Fruit fly (Drosophila melanogaster) whole organism, embryonic: ENCODE measurements around the gene GluProRS.

ENCODE experiments used
- B-H2 ChIP-seq: fragments of 200-800 bp; sonication (Bioruptor generic); optimal IDR thresholded peaks from 2 replicates; lab custom pipeline; 2018; ENCODE audit warnings: missing biosample characterization, mild to moderate bottlenecking, missing genetic modification characterization
- Bteb2 ChIP-seq: fragments of 200-800 bp; sonication (Bioruptor generic); optimal IDR thresholded peaks from 2 replicates; lab custom pipeline; 2016; ENCODE audit warnings: missing biosample characterization, missing genetic modification characterization
- CG10267 ChIP-seq: fragments of 200-800 bp; sonication (Bioruptor generic); optimal IDR thresholded peaks from 2 replicates; lab custom pipeline; 2018; ENCODE audit warnings: missing biosample characterization, mild to moderate bottlenecking, missing genetic modification characterization, moderate library complexity
- CG12104 ChIP-seq: fragments of 200-800 bp; sonication (Bioruptor generic); optimal IDR thresholded peaks from 3 replicates; lab custom pipeline; 2016; ENCODE audit warnings: missing biosample characterization, missing genetic modification characterization
- CG12155 ChIP-seq: fragments of 200-800 bp; sonication (Bioruptor generic); optimal IDR thresholded peaks from 3 replicates; lab custom pipeline; 2016; ENCODE audit warnings: missing biosample characterization, missing genetic modification characterization
- CG12236 ChIP-seq: fragments of 200-800 bp; sonication (Bioruptor generic); optimal IDR thresholded peaks from 2 replicates; lab custom pipeline; 2016; ENCODE audit warnings: missing biosample characterization, missing genetic modification characterization
- CG12299 ChIP-seq: fragments of 200-800 bp; sonication (Bioruptor generic); optimal IDR thresholded peaks from 2 replicates; lab custom pipeline; 2018; ENCODE audit warnings: missing biosample characterization, mild to moderate bottlenecking, missing genetic modification characterization
- CG12942 ChIP-seq: fragments of 200-800 bp; sonication (Bioruptor generic); optimal IDR thresholded peaks from 3 replicates; lab custom pipeline; 2016; ENCODE audit warnings: missing biosample characterization, missing genetic modification characterization
- CG13894 ChIP-seq: fragments of 200-800 bp; sonication (Bioruptor generic); optimal IDR thresholded peaks from 3 replicates; lab custom pipeline; 2018; ENCODE audit warnings: missing biosample characterization, mild to moderate bottlenecking, missing genetic modification characterization, moderate library complexity
- CG14860 ChIP-seq: fragments of 200-800 bp; sonication (Bioruptor generic); IDR thresholded peaks from 3 replicates; pipeline ENCODE4 v1.3.6; 2022; ENCODE audit warnings: missing biosample characterization, missing genetic modification characterization; ENCODE audit not compliant: partially characterized antibody
- CG16815 ChIP-seq: fragments of 200-800 bp; sonication (Bioruptor generic); optimal IDR thresholded peaks from 3 replicates; lab custom pipeline; 2017; ENCODE audit warnings: missing biosample characterization, mild to moderate bottlenecking, missing genetic modification characterization
- CG17361 ChIP-seq: fragments of 200-800 bp; sonication (Bioruptor generic); IDR thresholded peaks from 3 replicates; pipeline ENCODE4 v1.3.6; 2022; ENCODE audit warnings: missing biosample characterization, missing genetic modification characterization
- CG17385 ChIP-seq: fragments of 200-800 bp; sonication (Bioruptor generic); optimal IDR thresholded peaks from 3 replicates; lab custom pipeline; 2018; ENCODE audit warnings: missing biosample characterization, mild to moderate bottlenecking, missing genetic modification characterization
- CG17829 ChIP-seq: fragments of 200-800 bp; optimal IDR thresholded peaks from 2 replicates; lab custom pipeline; 2019; ENCODE audit warnings: missing biosample characterization, mild to moderate bottlenecking, missing genetic modification characterization, moderate library complexity
- CG1832 ChIP-seq: fragments of 200-800 bp; sonication (Bioruptor generic); optimal IDR thresholded peaks from 2 replicates; lab custom pipeline; 2017; ENCODE audit warnings: missing biosample characterization, mild to moderate bottlenecking, missing genetic modification characterization, inconsistent platforms
- CG2202 ChIP-seq: fragments of 200-800 bp; sonication (Bioruptor generic); optimal IDR thresholded peaks from 2 replicates; lab custom pipeline; 2018; ENCODE audit warnings: missing biosample characterization, mild to moderate bottlenecking, missing genetic modification characterization
- CG2712 ChIP-seq: fragments of 200-800 bp; optimal IDR thresholded peaks from 3 replicates; lab custom pipeline; 2019; ENCODE audit warnings: missing biosample characterization, mild to moderate bottlenecking, missing genetic modification characterization, moderate library complexity
- CG30403 ChIP-seq: fragments of 200-800 bp; sonication (Bioruptor generic); optimal IDR thresholded peaks from 3 replicates; lab custom pipeline; 2016; ENCODE audit warnings: missing biosample characterization, missing genetic modification characterization
- CG34376 ChIP-seq: fragments of 200-800 bp; sonication (Bioruptor generic); optimal IDR thresholded peaks from 2 replicates; lab custom pipeline; 2018; ENCODE audit warnings: missing biosample characterization, mild to moderate bottlenecking, missing genetic modification characterization
- CG3838 ChIP-seq: fragments of 200-800 bp; sonication (Bioruptor generic); optimal IDR thresholded peaks from 3 replicates; lab custom pipeline; 2016; ENCODE audit warnings: missing biosample characterization, missing genetic modification characterization
- CG42726 ChIP-seq: fragments of 200-800 bp; sonication (Bioruptor generic); IDR thresholded peaks from 2 replicates; pipeline ENCODE4 v1.3.6; 2022; ENCODE audit warnings: missing biosample characterization, missing genetic modification characterization; ENCODE audit not compliant: partially characterized antibody
- CG6813 ChIP-seq: fragments of 200-800 bp; sonication (Bioruptor generic); optimal IDR thresholded peaks from 2 replicates; lab custom pipeline; 2017; ENCODE audit warnings: missing biosample characterization, missing genetic modification characterization, mild to moderate bottlenecking, moderate library complexity, missing genetic modification reagents
- CG9876 ChIP-seq: fragments of 200-800 bp; sonication (Bioruptor generic); optimal IDR thresholded peaks from 2 replicates; lab custom pipeline; 2016; ENCODE audit warnings: missing biosample characterization, missing genetic modification characterization
- CHES-1-like ChIP-seq: fragments of 200-800 bp; sonication (Bioruptor generic); optimal IDR thresholded peaks from 2 replicates; lab custom pipeline; 2016; ENCODE audit warnings: missing biosample characterization, missing genetic modification characterization
- Doc3 ChIP-seq: fragments of 200-800 bp; sonication (Bioruptor generic); IDR thresholded peaks from 3 replicates; pipeline ENCODE4 v1.3.6; 2022; ENCODE audit warnings: missing biosample characterization, missing genetic modification characterization; ENCODE audit not compliant: partially characterized antibody
- Ets97D ChIP-seq: fragments of 200-800 bp; sonication (Bioruptor generic); optimal IDR thresholded peaks from 3 replicates; lab custom pipeline; 2016; ENCODE audit warnings: missing biosample characterization, missing genetic modification characterization
- Lhr ChIP-seq: fragments of 200-800 bp; sonication (Bioruptor generic); optimal IDR thresholded peaks from 3 replicates; lab custom pipeline; 2017; ENCODE audit warnings: mild to moderate bottlenecking, missing biosample characterization, missing genetic modification reagents, missing genetic modification characterization
- MBD-R2 ChIP-seq: fragments of 200-800 bp; sonication (Bioruptor generic); IDR thresholded peaks from 2 replicates; pipeline ENCODE4 v1.3.6; 2022; ENCODE audit warnings: missing biosample characterization, missing genetic modification characterization
- MESR4 ChIP-seq: fragments of 200-800 bp; sonication (Bioruptor generic); optimal IDR thresholded peaks from 2 replicates; lab custom pipeline; 2018; ENCODE audit warnings: missing biosample characterization, mild to moderate bottlenecking, missing genetic modification characterization, moderate library complexity
- Max ChIP-seq: fragments of 200-800 bp; sonication (Bioruptor generic); optimal IDR thresholded peaks from 2 replicates; lab custom pipeline; 2016; ENCODE audit warnings: missing biosample characterization, mild to moderate bottlenecking, missing genetic modification characterization
- Med ChIP-seq: fragments of 200-800 bp; sonication (Bioruptor generic); peaks from one replicate; lab custom pipeline; 2016; ENCODE audit warnings: missing biosample characterization, missing genetic modification characterization, mild to moderate bottlenecking, inconsistent platforms, moderate library complexity
- Scr ChIP-seq: fragments of 200-800 bp; sonication (Bioruptor generic); IDR thresholded peaks from 2 replicates; pipeline ENCODE4 v1.3.6; 2022; ENCODE audit warnings: missing biosample characterization, missing genetic modification characterization; ENCODE audit not compliant: partially characterized antibody
- Spps ChIP-seq: fragments of 200-800 bp; sonication (Bioruptor generic); optimal IDR thresholded peaks from 2 replicates; lab custom pipeline; 2018; ENCODE audit warnings: missing biosample characterization, mild to moderate bottlenecking, missing genetic modification characterization
- Sry-δ ChIP-seq: fragments of 200-800 bp; sonication (Bioruptor generic); optimal IDR thresholded peaks from 2 replicates; lab custom pipeline; 2016; ENCODE audit warnings: missing biosample characterization, missing genetic modification characterization
- amos ChIP-seq: fragments of 200-800 bp; sonication (Bioruptor generic); IDR thresholded peaks from 2 replicates; pipeline ENCODE4 v1.3.6; 2022; ENCODE audit warnings: missing biosample characterization, missing genetic modification characterization; ENCODE audit not compliant: partially characterized antibody
- bcd ChIP-seq: fragments of 200-800 bp; sonication (Bioruptor generic); optimal IDR thresholded peaks from 2 replicates; lab custom pipeline; 2017; ENCODE audit warnings: missing biosample characterization, mild to moderate bottlenecking, missing genetic modification characterization
- disco-r ChIP-seq: fragments of 200-800 bp; sonication (Bioruptor generic); optimal IDR thresholded peaks from 2 replicates; lab custom pipeline; 2016; ENCODE audit warnings: missing biosample characterization, missing genetic modification characterization
- gce ChIP-seq: fragments of 200-800 bp; sonication (Bioruptor generic); IDR thresholded peaks from 3 replicates; pipeline ENCODE4 v1.3.6; 2022; ENCODE audit warnings: missing biosample characterization, missing genetic modification characterization
- gsb ChIP-seq: fragments of 200-800 bp; sonication (Bioruptor generic); IDR thresholded peaks from 2 replicates; pipeline ENCODE4 v1.3.6; 2022; ENCODE audit warnings: missing biosample characterization, missing genetic modification characterization
- knrl ChIP-seq: fragments of 200-800 bp; sonication (Bioruptor generic); IDR thresholded peaks from 3 replicates; pipeline ENCODE4 v1.3.6; 2022; ENCODE audit warnings: missing biosample characterization, missing genetic modification characterization; ENCODE audit not compliant: partially characterized antibody
- lola ChIP-seq, 3 experiments: fragments of >200 bp in 2 of 3; fragments of 200-800 bp in 1 of 3; sonication (Bioruptor generic) in 1 of 3; optimal IDR thresholded peaks; 2 replicates each; lab custom pipeline; 2017 to 2019; ENCODE audit warnings: missing biosample characterization in 3 of 3, missing genetic modification characterization in 3 of 3, mild to moderate bottlenecking in 1 of 3, moderate library complexity in 1 of 3
- nmo ChIP-seq: fragments of 200-800 bp; sonication (Bioruptor generic); optimal IDR thresholded peaks from 2 replicates; lab custom pipeline; 2018; ENCODE audit warnings: missing biosample characterization, mild to moderate bottlenecking, missing genetic modification characterization, moderate library complexity
- prd ChIP-seq, 3 experiments: fragments of >200 bp in 2 of 3; fragments of 200-800 bp in 1 of 3; sonication (Bioruptor generic) in 1 of 3; optimal IDR thresholded peaks in 2 of 3; IDR thresholded peaks in 1 of 3; 2 replicates in 2 of 3; 3 replicates in 1 of 3; pipeline versions ENCODE4 v1.3.6 to Lab custom; 2017 to 2022; ENCODE audit warnings: missing biosample characterization in 1 of 3, missing genetic modification characterization in 1 of 3
- schlank ChIP-seq: fragments of 200-800 bp; sonication (Bioruptor generic); optimal IDR thresholded peaks from 2 replicates; lab custom pipeline; 2018; ENCODE audit warnings: missing biosample characterization, mild to moderate bottlenecking, missing genetic modification characterization
- sug ChIP-seq: fragments of 200-800 bp; optimal IDR thresholded peaks from 2 replicates; lab custom pipeline; 2019; ENCODE audit warnings: missing biosample characterization, mild to moderate bottlenecking, missing genetic modification characterization, moderate library complexity
- trem ChIP-seq: fragments of 200-800 bp; optimal IDR thresholded peaks from 3 replicates; lab custom pipeline; 2019; ENCODE audit warnings: missing biosample characterization, mild to moderate bottlenecking, missing genetic modification characterization, moderate library complexity
- unc-4 ChIP-seq: fragments of 200-800 bp; sonication (Bioruptor generic); IDR thresholded peaks from 2 replicates; pipeline ENCODE4 v1.3.6; 2022; ENCODE audit warnings: missing biosample characterization, missing genetic modification characterization; ENCODE audit not compliant: partially characterized antibody

The GluProRS gene

dm6 chr3R:23931095-23931728 lies 27.0 kb downstream of the GluProRS start, which contains the start of the genes Rpt2 and CG13599 (continued):
- peak; percentile 10 for TF ChIP-seq Bteb2 (GFP tag; lab: Kevin White, UChicago)
- peak; percentile 85 for TF ChIP-seq trem (tag; lab: Kevin White, UChicago)
- TF ChIP-seq Spps (tag; lab: Kevin White, UChicago) = peak; percentile 14
- no peak for TF ChIP-seq CG12104 (GFP tag; lab: Kevin White, UChicago)
- TF ChIP-seq Max = peak; percentile 32
- TF ChIP-seq CG9876 = no peak
- TF ChIP-seq CG10267 = peak; percentile 69
- peak; percentile 19 for TF ChIP-seq sug
- TF ChIP-seq CG3838 (GFP tag; lab: Kevin White, UChicago) = no peak
- TF ChIP-seq CG42726 (GFP tag; lab: Robert Waterston, UW) = no peak
- TF ChIP-seq MBD-R2 (GFP tag; lab: Robert Waterston, UW) = peak; percentile 74
- peak; percentile 43 for TF ChIP-seq Lhr (GFP tag; lab: Kevin White, UChicago)
- TF ChIP-seq CHES-1-like (GFP tag; lab: Kevin White, UChicago) = peak; percentile 66
- TF ChIP-seq gce (GFP tag; lab: Robert Waterston, UW) = no peak
- peak; percentile 57 for TF ChIP-seq B-H2
- TF ChIP-seq CG2202 (tag; lab: Kevin White, UChicago) = no peak
- TF ChIP-seq Doc3 (GFP tag; lab: Robert Waterston, UW) = peak; percentile 40; the same call in 1 of the 3 replicates
- TF ChIP-seq schlank (tag; lab: Kevin White, UChicago) = no peak
- peak; percentile 41; the same call in 1 of the 3 replicates for TF ChIP-seq CG17361
- peak; percentile 9 for TF ChIP-seq CG34376 (GFP tag; lab: Kevin White, UChicago)
- no peak for TF ChIP-seq bcd (GFP tag; lab: Kevin White, UChicago)
- TF ChIP-seq lola (GFP tag; optimal IDR thresholded peaks at IDR 0.05; lab: Kevin White, UChicago) = peak in 1 of 3 experiments; percentile 22
- peak; percentile 81 for TF ChIP-seq MESR4 (GFP tag; lab: Kevin White, UChicago)
- no peak for TF ChIP-seq CG16815 (GFP tag; lab: Kevin White, UChicago)
- TF ChIP-seq CG17829 = peak; percentile 28
- TF ChIP-seq CG13894 (tag; lab: Kevin White, UChicago) = no peak
- peak; percentile 27 for TF ChIP-seq CG17385
- TF ChIP-seq knrl (GFP tag; lab: Robert Waterston, UW) = peak; percentile 52; the same call in 1 of the 3 replicates
- peak; percentile 63 for TF ChIP-seq unc-4
- no peak for TF ChIP-seq disco-r (GFP tag; lab: Kevin White, UChicago)
- peak; percentile 13 for TF ChIP-seq CG12942 (GFP tag; lab: Kevin White, UChicago)
- no peak for TF ChIP-seq CG6813 (GFP tag; lab: Kevin White, UChicago)
- no peak for TF ChIP-seq gsb (GFP tag; lab: Robert Waterston, UW)
- TF ChIP-seq CG14860 (GFP tag; lab: Robert Waterston, UW) = 0 out of 3 replicates have a peak, but pooled peaks have one; percentile 20
- TF ChIP-seq CG2712 (tag; lab: Kevin White, UChicago) = peak; percentile 46
- peak; percentile 60 for TF ChIP-seq Scr
- TF ChIP-seq Med = peak; percentile 78
- peak; percentile 14 for TF ChIP-seq CG12155
- TF ChIP-seq Ets97D (GFP tag; lab: Kevin White, UChicago) = peak; percentile 69
- no peak for TF ChIP-seq CG1832
- peak; percentile 50 for TF ChIP-seq CG30403 (GFP tag; lab: Kevin White, UChicago)
- no peak for TF ChIP-seq prd (optimal IDR thresholded peaks at IDR 0.05; lab: Kevin White, UChicago)
- TF ChIP-seq prd (GFP tag; IDR thresholded peaks at IDR 0.05; lab: Robert Waterston, UW) = no peak
- TF ChIP-seq CG12299 (tag; lab: Kevin White, UChicago) = peak; percentile 41
- no peak for TF ChIP-seq CG12236 (GFP tag; lab: Kevin White, UChicago)
- TF ChIP-seq amos (GFP tag; lab: Robert Waterston, UW) = peak; percentile 32; the same call in 1 of the 2 replicates
- TF ChIP-seq Sry-δ (GFP tag; lab: Kevin White, UChicago) = peak; percentile 75
- TF ChIP-seq nmo = peak; percentile 60
